Fruit fly (Drosophila melanogaster): Measurements from ENCODE around the gene Vps24.

- TF ChIP-seq CG32121 (GFP tag; IDR thresholded peaks at IDR 0.05) (no peak), CG15710 (tag; optimal IDR thresholded peaks at IDR 0.05) (no peak), EcR (GFP tag; optimal IDR thresholded peaks at IDR 0.05) (no peak), CG9948 (tag; optimal IDR thresholded peaks at IDR 0.05) (no peak), CG17806 (tag; optimal IDR thresholded peaks at IDR 0.05) (no peak)
Measured at dm6 chr3R:4318999-4319398, 8.3 kb upstream of the Vps24 start, which contains the start of gene Syt14.

Measured in whole organism, pupa.